Fruit fly (Drosophila melanogaster) whole organism, prepupa: ENCODE measurements around the gene CG13898.

ENCODE experiments used
- Blimp-1 ChIP-seq: fragments of 200-800 bp; sonication (Bioruptor generic); optimal IDR thresholded peaks from 3 replicates; lab custom pipeline; 2017; ENCODE audit warnings: missing biosample characterization, missing genetic modification characterization, mild to moderate bottlenecking, moderate library complexity, missing genetic modification reagents
- CG10669 ChIP-seq: fragments of 200-800 bp; sonication (Bioruptor generic); optimal IDR thresholded peaks from 3 replicates; lab custom pipeline; 2018; ENCODE audit warnings: missing biosample characterization, mild to moderate bottlenecking, missing genetic modification characterization, moderate library complexity
- CG11294 ChIP-seq: fragments of 200-800 bp; sonication (Bioruptor generic); IDR thresholded peaks from 2 replicates; pipeline ENCODE4 v1.3.6; 2022; ENCODE audit warnings: missing biosample characterization, missing genetic modification characterization
- CG11762 ChIP-seq: fragments of 200-800 bp; sonication (Bioruptor generic); optimal IDR thresholded peaks from 3 replicates; lab custom pipeline; 2016; ENCODE audit warnings: missing biosample characterization, missing genetic modification characterization; ENCODE audit not compliant: insufficient read depth
- CG1621 ChIP-seq: fragments of 200-800 bp; sonication (Bioruptor generic); optimal IDR thresholded peaks from 3 replicates; lab custom pipeline; 2018; ENCODE audit warnings: missing biosample characterization, mild to moderate bottlenecking, missing genetic modification characterization
- CG16779 ChIP-seq: fragments of 200-800 bp; sonication (Bioruptor generic); optimal IDR thresholded peaks from 3 replicates; lab custom pipeline; 2017; ENCODE audit warnings: missing biosample characterization, mild to moderate bottlenecking, missing genetic modification characterization
- CG3032 ChIP-seq: fragments of 200-800 bp; optimal IDR thresholded peaks from 2 replicates; lab custom pipeline; 2019; ENCODE audit warnings: missing biosample characterization, mild to moderate bottlenecking, missing genetic modification characterization, moderate library complexity
- CG31627 ChIP-seq: fragments of 200-800 bp; sonication (Bioruptor generic); optimal IDR thresholded peaks from 3 replicates; lab custom pipeline; 2016; ENCODE audit warnings: missing biosample characterization, missing genetic modification characterization
- CG34406 ChIP-seq: fragments of 200-800 bp; sonication (Bioruptor generic); optimal IDR thresholded peaks from 3 replicates; lab custom pipeline; 2016; ENCODE audit warnings: missing biosample characterization, missing genetic modification characterization
- CG3919 ChIP-seq: fragments of 200-800 bp; sonication (Bioruptor generic); optimal IDR thresholded peaks from 3 replicates; lab custom pipeline; 2016; ENCODE audit warnings: missing biosample characterization, missing genetic modification characterization
- CG4318 ChIP-seq: fragments of 200-800 bp; sonication (Bioruptor generic); optimal IDR thresholded peaks from 3 replicates; lab custom pipeline; 2017; ENCODE audit warnings: missing biosample characterization, mild to moderate bottlenecking, missing genetic modification characterization
- CG6163 ChIP-seq: fragments of 200-800 bp; sonication (Bioruptor generic); IDR thresholded peaks from 3 replicates; pipeline ENCODE4 v1.3.6; 2022; ENCODE audit warnings: missing biosample characterization, missing genetic modification characterization
- CG6276 ChIP-seq: fragments of 200-800 bp; sonication (Bioruptor generic); optimal IDR thresholded peaks from 2 replicates; lab custom pipeline; 2017; ENCODE audit warnings: missing biosample characterization, mild to moderate bottlenecking, missing genetic modification characterization
- CG6792 ChIP-seq: fragments of 200-800 bp; sonication (Bioruptor generic); optimal IDR thresholded peaks from 3 replicates; lab custom pipeline; 2016; ENCODE audit warnings: missing biosample characterization, missing genetic modification characterization
- CG6808 ChIP-seq: fragments of 200-800 bp; sonication (Bioruptor generic); optimal IDR thresholded peaks from 3 replicates; lab custom pipeline; 2017; ENCODE audit warnings: missing biosample characterization, missing genetic modification characterization, mild to moderate bottlenecking, moderate library complexity, missing genetic modification reagents
- CG6854 ChIP-seq: fragments of 200-800 bp; sonication (Bioruptor generic); optimal IDR thresholded peaks from 2 replicates; lab custom pipeline; 2017; ENCODE audit warnings: missing biosample characterization, mild to moderate bottlenecking, missing genetic modification characterization
- CG7368 ChIP-seq: fragments of 200-800 bp; sonication (Bioruptor generic); optimal IDR thresholded peaks from 3 replicates; lab custom pipeline; 2016; ENCODE audit warnings: missing biosample characterization, missing genetic modification characterization
- CG8119 ChIP-seq: fragments of 200-800 bp; sonication (Bioruptor generic); IDR thresholded peaks from 3 replicates; pipeline ENCODE4 v1.3.6; 2022; ENCODE audit warnings: missing biosample characterization, missing genetic modification characterization
- CG8319 ChIP-seq: fragments of 200-800 bp; sonication (Bioruptor generic); optimal IDR thresholded peaks from 3 replicates; lab custom pipeline; 2016; ENCODE audit warnings: missing biosample characterization, missing genetic modification characterization
- CG8632 ChIP-seq: fragments of 200-800 bp; sonication (Bioruptor generic); optimal IDR thresholded peaks from 3 replicates; lab custom pipeline; 2016; ENCODE audit warnings: missing biosample characterization, missing genetic modification characterization
- Eip75B ChIP-seq: fragments of 200-800 bp; sonication (Bioruptor generic); optimal IDR thresholded peaks from 3 replicates; lab custom pipeline; 2016; ENCODE audit warnings: missing biosample characterization, missing genetic modification characterization
- Eip78C ChIP-seq: fragments of 200-800 bp; sonication (Bioruptor generic); peaks from one replicate; lab custom pipeline; 2016; ENCODE audit warnings: missing biosample characterization, missing genetic modification characterization
- Eip93F ChIP-seq: fragments of 200-800 bp; sonication (Bioruptor generic); optimal IDR thresholded peaks from 2 replicates; lab custom pipeline; 2016; ENCODE audit warnings: missing biosample characterization, mild to moderate bottlenecking, missing genetic modification characterization
- Ets21C ChIP-seq: fragments of 200-800 bp; sonication (Bioruptor generic); optimal IDR thresholded peaks from 3 replicates; lab custom pipeline; 2016; ENCODE audit warnings: missing biosample characterization, missing genetic modification characterization
- Hr39 ChIP-seq: fragments of 200-800 bp; sonication (Bioruptor generic); optimal IDR thresholded peaks from 2 replicates; lab custom pipeline; 2016; ENCODE audit warnings: missing biosample characterization, missing genetic modification characterization
- Hr4 ChIP-seq: fragments of 200-800 bp; sonication (Bioruptor generic); optimal IDR thresholded peaks from 3 replicates; lab custom pipeline; 2016; ENCODE audit warnings: missing biosample characterization, missing genetic modification characterization
- Lpt ChIP-seq: fragments of 200-800 bp; sonication (Bioruptor generic); optimal IDR thresholded peaks from 3 replicates; lab custom pipeline; 2016; ENCODE audit warnings: missing biosample characterization, missing genetic modification characterization
- OdsH ChIP-seq: fragments of 200-800 bp; sonication (Bioruptor generic); optimal IDR thresholded peaks from 3 replicates; lab custom pipeline; 2016; ENCODE audit warnings: missing biosample characterization, missing genetic modification characterization
- Smox ChIP-seq: fragments of 200-800 bp; sonication (Bioruptor generic); optimal IDR thresholded peaks from 3 replicates; lab custom pipeline; 2016; ENCODE audit warnings: missing biosample characterization, missing genetic modification characterization
- Sox102F ChIP-seq: fragments of 200-800 bp; sonication (Bioruptor generic); optimal IDR thresholded peaks from 2 replicates; lab custom pipeline; 2016; ENCODE audit warnings: missing biosample characterization, mild to moderate bottlenecking, missing genetic modification characterization
- Sox14 ChIP-seq: fragments of 200-800 bp; sonication (Bioruptor generic); optimal IDR thresholded peaks from 3 replicates; lab custom pipeline; 2016; ENCODE audit warnings: missing biosample characterization, missing genetic modification characterization
- Sox15 ChIP-seq: fragments of 200-800 bp; sonication (Bioruptor generic); optimal IDR thresholded peaks from 3 replicates; lab custom pipeline; 2016; ENCODE audit warnings: missing biosample characterization, missing genetic modification characterization
- achi ChIP-seq: fragments of 200-800 bp; sonication (Bioruptor generic); optimal IDR thresholded peaks from 3 replicates; lab custom pipeline; 2016; ENCODE audit warnings: missing biosample characterization, missing genetic modification characterization
- acj6 ChIP-seq: fragments of 200-800 bp; sonication (Bioruptor generic); optimal IDR thresholded peaks from 3 replicates; lab custom pipeline; 2016; ENCODE audit warnings: missing biosample characterization, missing genetic modification characterization
- cyc ChIP-seq: fragments of 200-800 bp; sonication (Bioruptor generic); optimal IDR thresholded peaks from 3 replicates; lab custom pipeline; 2016; ENCODE audit warnings: missing biosample characterization, missing genetic modification characterization
- dac ChIP-seq: fragments of 200-800 bp; sonication (Bioruptor generic); optimal IDR thresholded peaks from 2 replicates; lab custom pipeline; 2017; ENCODE audit warnings: missing biosample characterization, mild to moderate bottlenecking, missing genetic modification characterization
- eg ChIP-seq: fragments of 200-800 bp; sonication (Bioruptor generic); IDR thresholded peaks from 3 replicates; pipeline ENCODE4 v1.3.6; 2022; ENCODE audit warnings: missing biosample characterization, missing genetic modification characterization
- fd59A ChIP-seq: fragments of 200-800 bp; sonication (Bioruptor generic); optimal IDR thresholded peaks from 2 replicates; lab custom pipeline; 2017; ENCODE audit warnings: missing biosample characterization, mild to moderate bottlenecking, missing genetic modification characterization, missing genetic modification reagents
- fd85E ChIP-seq: fragments of 200-800 bp; sonication (Bioruptor generic); optimal IDR thresholded peaks from 3 replicates; lab custom pipeline; 2016; ENCODE audit warnings: missing biosample characterization, missing genetic modification characterization
- fkh ChIP-seq: fragments of 200-800 bp; sonication (Bioruptor generic); optimal IDR thresholded peaks from 3 replicates; lab custom pipeline; 2017; ENCODE audit warnings: missing biosample characterization, mild to moderate bottlenecking, missing genetic modification characterization, moderate library complexity
- salr ChIP-seq, 2 experiments: fragments of 200-800 bp; sonication (Bioruptor generic); optimal IDR thresholded peaks; 3 replicates each; lab custom pipeline; 2016 to 2018; ENCODE audit warnings: missing biosample characterization in 2 of 2, missing genetic modification characterization in 2 of 2, mild to moderate bottlenecking in 1 of 2
- spab ChIP-seq: fragments of 200-800 bp; sonication (Bioruptor generic); optimal IDR thresholded peaks from 2 replicates; lab custom pipeline; 2017; ENCODE audit warnings: missing biosample characterization, mild to moderate bottlenecking, missing genetic modification characterization, missing genetic modification reagents
- ss ChIP-seq, 2 experiments: fragments of 200-800 bp; sonication (Bioruptor generic); optimal IDR thresholded peaks; 2 replicates in 1 of 2; 3 replicates in 1 of 2; lab custom pipeline; 2017 to 2018; ENCODE audit warnings: mild to moderate bottlenecking in 2 of 2, missing biosample characterization in 2 of 2, missing genetic modification characterization in 2 of 2, moderate library complexity in 1 of 2
- svp ChIP-seq: fragments of 200-800 bp; sonication (Bioruptor generic); peaks from one replicate; lab custom pipeline; 2016; ENCODE audit warnings: missing biosample characterization, missing genetic modification characterization
- topi ChIP-seq: fragments of 200-800 bp; sonication (Bioruptor generic); optimal IDR thresholded peaks from 3 replicates; lab custom pipeline; 2016; ENCODE audit warnings: missing biosample characterization, missing genetic modification characterization
- vri ChIP-seq: fragments of 200-800 bp; sonication (Bioruptor generic); optimal IDR thresholded peaks from 3 replicates; lab custom pipeline; 2016; ENCODE audit warnings: missing biosample characterization, mild to moderate bottlenecking, missing genetic modification characterization

The CG13898 gene

DNA sequence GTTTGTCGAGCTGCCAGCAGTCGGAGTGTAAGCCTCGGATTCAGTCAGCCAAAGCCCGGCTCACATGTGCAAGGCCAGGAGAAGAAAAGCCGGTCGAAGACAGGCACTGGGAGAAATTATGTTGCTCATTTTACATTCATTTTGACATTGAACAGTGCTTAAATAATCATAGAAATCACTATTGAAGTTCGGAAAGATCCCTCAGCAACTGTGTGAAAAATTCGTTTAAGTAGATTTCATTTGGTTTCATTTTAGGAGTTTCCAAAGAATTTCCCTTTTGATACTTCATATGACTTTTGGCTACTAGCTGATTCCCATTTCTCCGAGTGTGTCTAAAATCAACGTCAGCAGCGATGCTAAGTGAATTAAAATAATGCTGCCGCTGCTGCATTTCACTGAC, 20.6 kb upstream of the CG13898 start (continued):
- TF ChIP-seq CG3032 (peak; percentile 78), vri (GFP tag; lab: Kevin White, UChicago) (peak; percentile 55), fd59A (GFP tag; lab: Kevin White, UChicago) (peak; percentile 43), svp (GFP tag; lab: Kevin White, UChicago) (peak; percentile 76), CG10669 (GFP tag; lab: Kevin White, UChicago) (peak; percentile 12), OdsH (GFP tag; lab: Kevin White, UChicago) (peak; percentile 82), Sox102F (GFP tag; lab: Kevin White, UChicago) (peak; percentile 75), fkh (GFP tag; lab: Kevin White, UChicago) (no peak), Eip93F (GFP tag; lab: Kevin White, UChicago) (no peak), Ets21C (peak; percentile 30), CG6808 (GFP tag; lab: Kevin White, UChicago) (peak; percentile 74), eg (GFP tag; lab: Robert Waterston, UW) (peak; percentile 76), CG8632 (peak; percentile 38), CG8119 (GFP tag; lab: Robert Waterston, UW) (peak; percentile 89), CG4318 (peak; percentile 77), CG16779 (tag; lab: Kevin White, UChicago) (no peak), dac (GFP tag; lab: Kevin White, UChicago) (peak; percentile 77), CG31627 (GFP tag; lab: Kevin White, UChicago) (peak; percentile 74), Sox15 (GFP tag; lab: Kevin White, UChicago) (peak; percentile 29), CG34406 (GFP tag; lab: Kevin White, UChicago) (peak; percentile 60), CG11762 (GFP tag; lab: Kevin White, UChicago) (no peak), Hr39 (GFP tag; lab: Kevin White, UChicago) (peak; percentile 77), Smox (GFP tag; lab: Kevin White, UChicago) (no peak), Sox14 (GFP tag; lab: Kevin White, UChicago) (peak; percentile 79), topi (peak; percentile 69), spab (GFP tag; lab: Kevin White, UChicago) (peak; percentile 13), CG7368 (GFP tag; lab: Kevin White, UChicago) (peak; percentile 16), CG11294 (peak; percentile 61)

- no peak for TF ChIP-seq CG6792 (GFP tag; lab: Kevin White, UChicago)
- TF ChIP-seq ss (GFP tag; optimal IDR thresholded peaks at IDR 0.05; lab: Kevin White, UChicago): no peak
- TF ChIP-seq Lpt (GFP tag; lab: Kevin White, UChicago): no peak
- TF ChIP-seq CG8119 (GFP tag; lab: Robert Waterston, UW): no peak
- TF ChIP-seq Eip93F (GFP tag; lab: Kevin White, UChicago): no peak
- no peak for TF ChIP-seq CG6276 (GFP tag; lab: Kevin White, UChicago)
- no peak for TF ChIP-seq eg (GFP tag; lab: Robert Waterston, UW)
- peak; percentile 35 for TF ChIP-seq svp (GFP tag; lab: Kevin White, UChicago)
- TF ChIP-seq Blimp-1 (GFP tag; lab: Kevin White, UChicago): no peak
- no peak for TF ChIP-seq Eip75B (GFP tag; lab: Kevin White, UChicago)
- no peak for TF ChIP-seq CG34406 (GFP tag; lab: Kevin White, UChicago)
- no peak for TF ChIP-seq Sox14 (GFP tag; lab: Kevin White, UChicago)
- TF ChIP-seq salr (GFP tag; optimal IDR thresholded peaks at IDR 0.05; lab: Kevin White, UChicago): no peak
- TF ChIP-seq Hr39 (GFP tag; lab: Kevin White, UChicago): no peak
- TF ChIP-seq CG11762 (GFP tag; lab: Kevin White, UChicago): no peak
- no peak for TF ChIP-seq CG11294
- TF ChIP-seq CG1621 (tag; lab: Kevin White, UChicago): no peak
- 0 out of 3 replicates have a peak, but pooled peaks have one; percentile 3 for TF ChIP-seq CG6163 (GFP tag; lab: Robert Waterston, UW)
- TF ChIP-seq fd85E: no peak
- no peak for TF ChIP-seq CG16779 (tag; lab: Kevin White, UChicago)
- TF ChIP-seq Hr4 (GFP tag; lab: Kevin White, UChicago): no peak
- TF ChIP-seq CG8319 (GFP tag; lab: Kevin White, UChicago): no peak
- peak; percentile 15 for TF ChIP-seq CG3919 (GFP tag; lab: Kevin White, UChicago)
- TF ChIP-seq Eip78C: peak; percentile 14
- TF ChIP-seq CG6854 (GFP tag; lab: Kevin White, UChicago): no peak
- no peak for TF ChIP-seq acj6 (GFP tag; lab: Kevin White, UChicago)
- TF ChIP-seq CG4318: no peak
- TF ChIP-seq achi: no peak
- TF ChIP-seq CG7368 (GFP tag; lab: Kevin White, UChicago): no peak
- no peak for TF ChIP-seq cyc (GFP tag; lab: Kevin White, UChicago)
- TF ChIP-seq dac (GFP tag; lab: Kevin White, UChicago): no peak
- TF ChIP-seq OdsH (GFP tag; lab: Kevin White, UChicago): no peak
These were observed 19.7 kb upstream of the CG13898 start for dm6 chr3L:823597-823996.
